Worm (Caenorhabditis elegans): ENCODE measurements around the gene sri-70.

The sri-70 gene

ce11 chrV:17328497-17328896, 25.6 kb downstream of the sri-70 start, which contains the start of gene srg-44:
TSS of gene srg-44 (plus strand) at chrV:17328797.
- TF ChIP-seq Y55F3AM.14 (GFP tag; optimal IDR thresholded peaks at IDR 0.05) (no peak), alr-1 (tag; optimal IDR thresholded peaks at IDR 0.05) (no peak), ztf-11 (tag; optimal IDR thresholded peaks at IDR 0.05) (no peak), blmp-1 (tag; optimal IDR thresholded peaks at IDR 0.05; ENCODE audit: insufficient read depth) (no peak)

ce11 chrV:17331340-17331739, 28.5 kb downstream of the sri-70 start, which contains the start of gene fbxa-185:
TSS of gene fbxa-185 (plus strand) at chrV:17331640.
- TF ChIP-seq elt-1 (tag; optimal IDR thresholded peaks at IDR 0.05) (no peak), alr-1 (tag; optimal IDR thresholded peaks at IDR 0.05) (no peak), fos-1 (tag; optimal IDR thresholded peaks at IDR 0.05) (no peak), elt-3 (tag; optimal IDR thresholded peaks at IDR 0.05) (no peak), nhr-21 (tag; optimal IDR thresholded peaks at IDR 0.05) (no peak), nhr-6 (tag; optimal IDR thresholded peaks at IDR 0.05) (no peak), zag-1 (tag; optimal IDR thresholded peaks at IDR 0.05) (no peak), F13H6.1 (tag; optimal IDR thresholded peaks at IDR 0.05) (no peak)

ce11 chrV:17339349-17339748, 36.5 kb downstream of the sri-70 start:
- TF ChIP-seq nhr-25 (tag; optimal IDR thresholded peaks at IDR 0.05) (no peak), peb-1 (tag; optimal IDR thresholded peaks at IDR 0.05) (no peak), lin-11 (tag; optimal IDR thresholded peaks at IDR 0.05) (no peak), lsy-2 (tag; optimal IDR thresholded peaks at IDR 0.05) (no peak), mbf-1 (tag; optimal IDR thresholded peaks at IDR 0.05) (no peak), dmd-4 (tag; optimal IDR thresholded peaks at IDR 0.05) (no peak), ama-1 (optimal IDR thresholded peaks at IDR 0.05) (no peak), unc-55 (GFP tag; optimal IDR thresholded peaks at IDR 0.05) (no peak), lin-39 (tag; optimal IDR thresholded peaks at IDR 0.05) (no peak), sma-9 (GFP tag; optimal IDR thresholded peaks at IDR 0.05) (no peak), sma-9 (tag; optimal IDR thresholded peaks at IDR 0.05) (no peak), skn-1 (tag; optimal IDR thresholded peaks at IDR 0.05) (no peak), blmp-1 (tag; optimal IDR thresholded peaks at IDR 0.05; ENCODE audit: insufficient read depth) (no peak), Y55F3AM.14 (GFP tag; optimal IDR thresholded peaks at IDR 0.05) (no peak)

- TF ChIP-seq dmd-4 (tag; optimal IDR thresholded peaks at IDR 0.05) (no peak), nhr-25 (tag; optimal IDR thresholded peaks at IDR 0.05) (no peak), fos-1 (tag; optimal IDR thresholded peaks at IDR 0.05) (peak; percentile 19), gmeb-1 (tag; optimal IDR thresholded peaks at IDR 0.05) (no peak), alr-1 (tag; optimal IDR thresholded peaks at IDR 0.05) (no peak), peb-1 (tag; optimal IDR thresholded peaks at IDR 0.05) (no peak), unc-39 (tag; optimal IDR thresholded peaks at IDR 0.05) (no peak)
These were observed 42.0 kb downstream of the sri-70 start, which contains the start of the genes fbxa-188 and fbxa-189 for ce11 chrV:17344876-17345275. TSS of gene fbxa-188 (minus strand) at chrV:17344926. TSS of gene fbxa-189 (plus strand) at chrV:17345214.

ce11 chrV:17347602-17348001, 44.7 kb downstream of the sri-70 start, which contains the start of gene skr-5:
TSS of gene skr-5 (plus strand) at chrV:17347902.
- TF ChIP-seq nhr-77 (tag; optimal IDR thresholded peaks at IDR 0.05), result no peak
- no peak for TF ChIP-seq ztf-1 (GFP tag; conservative IDR thresholded peaks at IDR 0.05)
- TF ChIP-seq unc-55 (GFP tag; optimal IDR thresholded peaks at IDR 0.05), result no peak
- TF ChIP-seq lsy-2 (tag; optimal IDR thresholded peaks at IDR 0.05), result no peak

- no peak for TF ChIP-seq nhr-11 (tag; optimal IDR thresholded peaks at IDR 0.05)
- no peak for TF ChIP-seq lin-39 (tag; optimal IDR thresholded peaks at IDR 0.05)
- no peak for TF ChIP-seq ZK546.5 (tag; optimal IDR thresholded peaks at IDR 0.05)
- no peak for TF ChIP-seq nhr-23 (tag; optimal IDR thresholded peaks at IDR 0.05)
- no peak for TF ChIP-seq unc-39 (tag; optimal IDR thresholded peaks at IDR 0.05)
- TF ChIP-seq aly-2 (tag; optimal IDR thresholded peaks at IDR 0.05), result no peak
- TF ChIP-seq Y55F3AM.14 (GFP tag; optimal IDR thresholded peaks at IDR 0.05), result no peak
- no peak for TF ChIP-seq unc-62 (GFP tag; optimal IDR thresholded peaks at IDR 0.05)
- TF ChIP-seq sma-9 (GFP tag; optimal IDR thresholded peaks at IDR 0.05), result no peak
- TF ChIP-seq sma-9 (tag; optimal IDR thresholded peaks at IDR 0.05), result no peak
- TF ChIP-seq mab-5 (tag; optimal IDR thresholded peaks at IDR 0.05), result no peak
- no peak for TF ChIP-seq ceh-16 (tag; optimal IDR thresholded peaks at IDR 0.05)
- no peak for TF ChIP-seq ztf-1 (GFP tag; conservative IDR thresholded peaks at IDR 0.05)
These were observed 47.2 kb downstream of the sri-70 start, which contains the start of gene lsy-27 for ce11 chrV:17350093-17350492. TSS of gene lsy-27 (minus strand) at chrV:17350193.

Data from whole organism, L2 larva.